Worm (Caenorhabditis elegans): ENCODE measurements around the gene R151.2.

R151.2 gene

DNA sequence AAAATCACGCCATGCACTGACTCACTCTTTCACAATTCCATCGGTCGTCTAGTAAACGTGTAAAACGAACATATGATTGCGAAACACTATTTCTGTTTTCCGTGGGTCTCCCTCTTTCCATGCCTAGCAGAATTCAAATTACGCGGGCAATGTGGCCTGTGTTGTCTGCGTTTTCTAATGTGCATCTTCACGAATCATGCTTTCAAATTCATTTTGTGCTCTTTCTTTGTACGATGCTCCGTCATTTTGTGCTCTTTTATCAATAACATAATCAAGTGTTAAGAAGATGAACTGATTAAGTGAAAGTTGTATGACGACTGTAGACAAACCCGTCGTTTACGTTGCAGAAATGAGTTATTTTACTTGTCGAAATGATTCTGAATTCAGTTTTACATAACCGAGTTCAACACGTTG is 43.9 kb upstream of the R151.2 start (continued):
- TF ChIP-seq elt-3 (tag; optimal IDR thresholded peaks at IDR 0.05): no peak
- no peak for TF ChIP-seq nhr-77 (tag; optimal IDR thresholded peaks at IDR 0.05)
- peak; percentile 17; the same call in 1 of the 2 replicates for TF ChIP-seq isw-1 (GFP tag; IDR thresholded peaks at IDR 0.05)
- peak; percentile 53 for TF ChIP-seq blmp-1 (tag; optimal IDR thresholded peaks at IDR 0.05)
- TF ChIP-seq ceh-63 (GFP tag; optimal IDR thresholded peaks at IDR 0.05): no peak

ce11 chrIII:7166664-7167567 is 42.9 kb upstream of the R151.2 start:
- TF ChIP-seq pax-3 (tag; optimal IDR thresholded peaks at IDR 0.05) (no peak), jun-1 (tag; optimal IDR thresholded peaks at IDR 0.05) (no peak), unc-130 (tag; optimal IDR thresholded peaks at IDR 0.05) (no peak), nhr-85 (tag) (peak; percentile 30), lin-35 (GFP tag; optimal IDR thresholded peaks at IDR 0.05) (peak; percentile 10 to 61), pqm-1 (tag; optimal IDR thresholded peaks at IDR 0.05) (no peak), Y116A8C.19 (tag; optimal IDR thresholded peaks at IDR 0.05; ENCODE audit: borderline replicate concordance) (no peak), C16A3.4 (tag; optimal IDR thresholded peaks at IDR 0.05) (no peak), nhr-84 (tag; optimal IDR thresholded peaks at IDR 0.05) (no peak), egl-13 (tag; optimal IDR thresholded peaks at IDR 0.05) (no peak), lin-14 (GFP tag; optimal IDR thresholded peaks at IDR 0.05) (peak; percentile 95), unc-62 (GFP tag; optimal IDR thresholded peaks at IDR 0.05) (no peak), nhr-47 (tag; optimal IDR thresholded peaks at IDR 0.05) (peak; percentile 44), dpl-1 (GFP tag; optimal IDR thresholded peaks at IDR 0.05) (peak in 2 of 3 experiments; percentile 16 to 49), egl-27 (tag; optimal IDR thresholded peaks at IDR 0.05) (peak in 1 of 2 experiments; percentile 46), unc-86 (tag; optimal IDR thresholded peaks at IDR 0.05) (peak; percentile 14), ama-1 (optimal IDR thresholded peaks at IDR 0.05) (no peak), dsc-1 (tag; optimal IDR thresholded peaks at IDR 0.05) (no peak), nhr-12 (tag; optimal IDR thresholded peaks at IDR 0.05) (no peak), fkh-10 (GFP tag; optimal IDR thresholded peaks at IDR 0.05) (no peak), ceh-63 (GFP tag; optimal IDR thresholded peaks at IDR 0.05) (no peak), alr-1 (tag; optimal IDR thresholded peaks at IDR 0.05; ENCODE audit: borderline replicate concordance) (no peak), tlp-1 (tag; optimal IDR thresholded peaks at IDR 0.05) (no peak), lin-15B (tag; optimal IDR thresholded peaks at IDR 0.05) (no peak), sup-37 (GFP tag; optimal IDR thresholded peaks at IDR 0.05) (no peak), sptf-1 (tag; optimal IDR thresholded peaks at IDR 0.05) (no peak), snpc-4 (tag; optimal IDR thresholded peaks at IDR 0.05) (peak; percentile 14), elt-2 (tag; optimal IDR thresholded peaks at IDR 0.05) (peak; percentile 12), ztf-4 (tag; optimal IDR thresholded peaks at IDR 0.05) (no peak), efl-1 (optimal IDR thresholded peaks at IDR 0.05) (peak; percentile 61), efl-1 (GFP tag; optimal IDR thresholded peaks at IDR 0.05 in 1 of 2) (peak in 1 of 2 experiments; percentile 38), grh-1 (GFP tag; IDR thresholded peaks at IDR 0.05) (no peak), aha-1 (tag; optimal IDR thresholded peaks at IDR 0.05) (no peak), tbx-2 (tag; optimal IDR thresholded peaks at IDR 0.05) (peak; percentile 36), fkh-8 (tag; optimal IDR thresholded peaks at IDR 0.05) (peak; percentile 80), rnt-1 (tag; optimal IDR thresholded peaks at IDR 0.05) (peak; percentile 30), hlh-17 (GFP tag; optimal IDR thresholded peaks at IDR 0.05; ENCODE audit: borderline replicate concordance) (no peak), ceh-90 (tag; optimal IDR thresholded peaks at IDR 0.05) (no peak), zip-4 (GFP tag; optimal IDR thresholded peaks at IDR 0.05) (no peak), elt-3 (tag; optimal IDR thresholded peaks at IDR 0.05) (peak in 1 of 6 experiments; percentile 14), nhr-28 (tag; optimal IDR thresholded peaks at IDR 0.05) (no peak), sox-4 (tag; optimal IDR thresholded peaks at IDR 0.05) (no peak), mef-2 (tag; optimal IDR thresholded peaks at IDR 0.05) (no peak), lsy-2 (tag; optimal IDR thresholded peaks at IDR 0.05) (peak; percentile 12 to 63), fkh-4 (tag; optimal IDR thresholded peaks at IDR 0.05; ENCODE audit: borderline replicate concordance) (no peak), ceh-82 (tag; optimal IDR thresholded peaks at IDR 0.05) (peak; percentile 40 to 51 (median 47))

Data from whole organism, L1 larva.